Fruit fly (Drosophila melanogaster) whole organism, embryonic: ENCODE data around the gene fusl.

Source experiments
- Asciz ChIP-seq: fragments of 200-800 bp; sonication (Bioruptor generic); optimal IDR thresholded peaks from 2 replicates; lab custom pipeline; 2017; ENCODE audit warnings: missing biosample characterization, mild to moderate bottlenecking, missing genetic modification characterization, missing genetic modification reagents
- Bteb2 ChIP-seq: fragments of 200-800 bp; sonication (Bioruptor generic); optimal IDR thresholded peaks from 2 replicates; lab custom pipeline; 2016; ENCODE audit warnings: missing biosample characterization, missing genetic modification characterization
- CG10979 ChIP-seq: fragments of 200-800 bp; sonication (Bioruptor generic); optimal IDR thresholded peaks from 2 replicates; lab custom pipeline; 2018; ENCODE audit warnings: missing biosample characterization, mild to moderate bottlenecking, missing genetic modification characterization, moderate library complexity
- CG11723 ChIP-seq: fragments of 200-800 bp; sonication (Bioruptor generic); optimal IDR thresholded peaks from 2 replicates; lab custom pipeline; 2017; ENCODE audit warnings: missing biosample characterization, mild to moderate bottlenecking, missing genetic modification characterization
- CG12769 ChIP-seq: fragments of 200-800 bp; sonication (Bioruptor generic); optimal IDR thresholded peaks from 2 replicates; lab custom pipeline; 2019; ENCODE audit warnings: missing biosample characterization, mild to moderate bottlenecking, missing genetic modification characterization, moderate library complexity
- CG13287 ChIP-seq: fragments of 200-800 bp; sonication (Bioruptor generic); IDR thresholded peaks from 2 replicates; pipeline ENCODE4 v1.3.6; 2022; ENCODE audit warnings: missing biosample characterization, missing genetic modification characterization; ENCODE audit not compliant: partially characterized antibody
- CG15696 ChIP-seq: fragments of 200-800 bp; sonication (Bioruptor generic); optimal IDR thresholded peaks from 2 replicates; lab custom pipeline; 2019; ENCODE audit warnings: missing biosample characterization, mild to moderate bottlenecking, missing genetic modification characterization, moderate library complexity
- CG16815 ChIP-seq: fragments of 200-800 bp; sonication (Bioruptor generic); optimal IDR thresholded peaks from 3 replicates; lab custom pipeline; 2017; ENCODE audit warnings: missing biosample characterization, mild to moderate bottlenecking, missing genetic modification characterization
- CG17359 ChIP-seq: fragments of 200-800 bp; sonication (Bioruptor generic); optimal IDR thresholded peaks from 3 replicates; lab custom pipeline; 2018; ENCODE audit warnings: missing biosample characterization, mild to moderate bottlenecking, missing genetic modification characterization, moderate library complexity
- CG2120 ChIP-seq: fragments of 200-800 bp; sonication (Bioruptor generic); optimal IDR thresholded peaks from 3 replicates; lab custom pipeline; 2016; ENCODE audit warnings: missing biosample characterization, missing genetic modification characterization
- CG30020 ChIP-seq: fragments of 200-800 bp; optimal IDR thresholded peaks from 2 replicates; lab custom pipeline; 2019; ENCODE audit warnings: missing biosample characterization, mild to moderate bottlenecking, missing genetic modification characterization, moderate library complexity
- CG4424 ChIP-seq: fragments of 200-800 bp; sonication (Bioruptor generic); optimal IDR thresholded peaks from 3 replicates; lab custom pipeline; 2016; ENCODE audit warnings: missing biosample characterization, missing genetic modification characterization
- CG7745 ChIP-seq: fragments of 200-800 bp; sonication (Bioruptor generic); optimal IDR thresholded peaks from 2 replicates; lab custom pipeline; 2018; ENCODE audit warnings: missing biosample characterization, mild to moderate bottlenecking, missing genetic modification characterization, moderate library complexity
- CG7786 ChIP-seq: fragments of 200-800 bp; sonication (Bioruptor generic); optimal IDR thresholded peaks from 2 replicates; lab custom pipeline; 2016; ENCODE audit warnings: missing biosample characterization, missing genetic modification characterization
- CG8924 ChIP-seq: fragments of 200-800 bp; optimal IDR thresholded peaks from 3 replicates; lab custom pipeline; 2019; ENCODE audit warnings: missing biosample characterization, mild to moderate bottlenecking, missing genetic modification characterization, moderate library complexity
- CG9609 ChIP-seq: fragments of 200-800 bp; sonication (Bioruptor generic); optimal IDR thresholded peaks from 3 replicates; lab custom pipeline; 2016; ENCODE audit warnings: missing biosample characterization, missing genetic modification characterization
- CHES-1-like ChIP-seq: fragments of 200-800 bp; sonication (Bioruptor generic); optimal IDR thresholded peaks from 2 replicates; lab custom pipeline; 2016; ENCODE audit warnings: missing biosample characterization, missing genetic modification characterization
- D ChIP-seq, 2 experiments: fragments of 200-800 bp in 1 of 2; fragments of >200 bp in 1 of 2; sonication (Bioruptor generic) in 1 of 2; optimal IDR thresholded peaks; 2 replicates in 1 of 2; 3 replicates in 1 of 2; lab custom pipeline; 2017; ENCODE audit warnings: mild to moderate bottlenecking in 1 of 2, missing biosample characterization in 1 of 2, missing genetic modification characterization in 1 of 2, missing genetic modification reagents in 1 of 2
- D19B ChIP-seq: fragments of 200-800 bp; sonication (Bioruptor generic); optimal IDR thresholded peaks from 2 replicates; lab custom pipeline; 2017; ENCODE audit warnings: missing biosample characterization, mild to moderate bottlenecking, missing genetic modification characterization
- E2f2 ChIP-seq: fragments of 200-800 bp; sonication (Bioruptor generic); IDR thresholded peaks from 2 replicates; pipeline ENCODE4 v1.3.6; 2022; ENCODE audit warnings: missing biosample characterization, missing genetic modification characterization
- Ets65A ChIP-seq: fragments of 200-800 bp; sonication (Bioruptor generic); peaks from one replicate; lab custom pipeline; 2016; ENCODE audit warnings: missing biosample characterization, missing genetic modification characterization
- Ets97D ChIP-seq: fragments of 200-800 bp; sonication (Bioruptor generic); optimal IDR thresholded peaks from 3 replicates; lab custom pipeline; 2016; ENCODE audit warnings: missing biosample characterization, missing genetic modification characterization
- MTF-1 ChIP-seq: fragments of 200-800 bp; sonication (Bioruptor generic); optimal IDR thresholded peaks from 2 replicates; lab custom pipeline; 2018; ENCODE audit warnings: missing biosample characterization, mild to moderate bottlenecking, missing genetic modification characterization, borderline replicate concordance
- Mad ChIP-seq: fragments of 200-800 bp; sonication (Bioruptor generic); optimal IDR thresholded peaks from 2 replicates; lab custom pipeline; 2016; ENCODE audit warnings: missing biosample characterization, missing genetic modification characterization
- NC2β ChIP-seq: fragments of 200-800 bp; sonication (Bioruptor generic); optimal IDR thresholded peaks from 2 replicates; lab custom pipeline; 2016; ENCODE audit warnings: missing biosample characterization, missing genetic modification characterization
- NK7.1 ChIP-seq: fragments of 200-800 bp; sonication (Bioruptor generic); optimal IDR thresholded peaks from 3 replicates; lab custom pipeline; 2016; ENCODE audit warnings: missing biosample characterization, missing genetic modification characterization
- Sin3A ChIP-seq: fragments of >200 bp; optimal IDR thresholded peaks from 2 replicates; lab custom pipeline; 2018
- Spps ChIP-seq: fragments of 200-800 bp; sonication (Bioruptor generic); optimal IDR thresholded peaks from 2 replicates; lab custom pipeline; 2018; ENCODE audit warnings: missing biosample characterization, mild to moderate bottlenecking, missing genetic modification characterization
- Tbp ChIP-seq: fragments of >200 bp; optimal IDR thresholded peaks from 2 replicates; lab custom pipeline; 2018; ENCODE audit warnings: missing biosample characterization, missing genetic modification characterization
- bbx ChIP-seq: fragments of 200-800 bp; sonication (Bioruptor generic); IDR thresholded peaks from 2 replicates; pipeline ENCODE4 v1.3.6; 2022; ENCODE audit warnings: missing biosample characterization, missing genetic modification characterization; ENCODE audit not compliant: partially characterized antibody
- cad ChIP-seq: fragments of >200 bp; optimal IDR thresholded peaks from 2 replicates; lab custom pipeline; 2017; ENCODE audit warnings: missing biosample characterization, missing genetic modification characterization
- cwo ChIP-seq: fragments of 200-800 bp; sonication (Bioruptor generic); optimal IDR thresholded peaks from 3 replicates; lab custom pipeline; 2017; ENCODE audit warnings: missing biosample characterization, missing genetic modification characterization, mild to moderate bottlenecking, moderate library complexity, missing genetic modification reagents
- da ChIP-seq: fragments of 200-800 bp; sonication (Bioruptor generic); optimal IDR thresholded peaks from 2 replicates; lab custom pipeline; 2016; ENCODE audit warnings: missing biosample characterization, missing genetic modification characterization
- dati ChIP-seq: fragments of 200-800 bp; sonication (Bioruptor generic); IDR thresholded peaks from 2 replicates; pipeline ENCODE4 v1.3.6; 2022; ENCODE audit warnings: missing biosample characterization, missing genetic modification characterization
- eve ChIP-seq, 2 experiments: fragments of >200 bp; optimal IDR thresholded peaks; 2 replicates each; lab custom pipeline; 2017; ENCODE audit warnings: missing biosample characterization in 2 of 2, missing genetic modification characterization in 2 of 2
- ftz-f1 ChIP-seq: fragments of 200-800 bp; sonication (Bioruptor generic); optimal IDR thresholded peaks from 2 replicates; lab custom pipeline; 2016; ENCODE audit warnings: missing biosample characterization, missing genetic modification characterization
- gem ChIP-seq: fragments of 200-800 bp; sonication (Bioruptor generic); optimal IDR thresholded peaks from 2 replicates; lab custom pipeline; 2019; ENCODE audit warnings: missing biosample characterization, mild to moderate bottlenecking, missing genetic modification characterization, moderate library complexity
- gfzf ChIP-seq: fragments of 200-800 bp; sonication (Bioruptor generic); optimal IDR thresholded peaks from 2 replicates; lab custom pipeline; 2016; ENCODE audit warnings: missing biosample characterization, mild to moderate bottlenecking, missing genetic modification characterization, moderate library complexity
- jigr1 ChIP-seq: fragments of 200-800 bp; sonication (Bioruptor generic); IDR thresholded peaks from 3 replicates; pipeline ENCODE4 v1.3.6; 2022; ENCODE audit warnings: missing biosample characterization, missing genetic modification characterization
- jumu ChIP-seq: fragments of 200-800 bp; sonication (Bioruptor generic); optimal IDR thresholded peaks from 3 replicates; lab custom pipeline; 2016; ENCODE audit warnings: missing biosample characterization, missing genetic modification characterization
- maf-S ChIP-seq: fragments of 200-800 bp; sonication (Bioruptor generic); optimal IDR thresholded peaks from 2 replicates; lab custom pipeline; 2016; ENCODE audit warnings: missing biosample characterization, missing genetic modification characterization
- ro ChIP-seq: fragments of 200-800 bp; sonication (Bioruptor generic); IDR thresholded peaks from 2 replicates; pipeline ENCODE4 v1.3.6; 2022; ENCODE audit warnings: missing biosample characterization, missing genetic modification characterization
- so ChIP-seq: fragments of 200-800 bp; sonication (Bioruptor generic); IDR thresholded peaks from 3 replicates; pipeline ENCODE4 v1.3.6; 2022; ENCODE audit warnings: missing biosample characterization, missing genetic modification characterization
- sr ChIP-seq: fragments of 200-800 bp; sonication (Bioruptor generic); IDR thresholded peaks from 3 replicates; pipeline ENCODE4 v1.3.6; 2022; ENCODE audit warnings: missing biosample characterization, missing genetic modification characterization
- stwl ChIP-seq: fragments of 200-800 bp; sonication (Bioruptor generic); optimal IDR thresholded peaks from 3 replicates; lab custom pipeline; 2018; ENCODE audit warnings: missing biosample characterization, mild to moderate bottlenecking, missing genetic modification characterization, moderate library complexity
- tap ChIP-seq: fragments of 200-800 bp; optimal IDR thresholded peaks from 3 replicates; lab custom pipeline; 2019; ENCODE audit warnings: missing biosample characterization, mild to moderate bottlenecking, missing genetic modification characterization, moderate library complexity
- trem ChIP-seq: fragments of 200-800 bp; optimal IDR thresholded peaks from 3 replicates; lab custom pipeline; 2019; ENCODE audit warnings: missing biosample characterization, mild to moderate bottlenecking, missing genetic modification characterization, moderate library complexity
- twi ChIP-seq: fragments of 200-800 bp; optimal IDR thresholded peaks from 2 replicates; lab custom pipeline; 2019; ENCODE audit warnings: missing biosample characterization, mild to moderate bottlenecking, missing genetic modification characterization, moderate library complexity
- wek ChIP-seq: fragments of 200-800 bp; sonication (Bioruptor generic); optimal IDR thresholded peaks from 3 replicates; lab custom pipeline; 2018; ENCODE audit warnings: missing biosample characterization, mild to moderate bottlenecking, missing genetic modification characterization, moderate library complexity
- zf30C ChIP-seq: fragments of 200-800 bp; sonication (Bioruptor generic); optimal IDR thresholded peaks from 3 replicates; lab custom pipeline; 2018; ENCODE audit warnings: missing biosample characterization, mild to moderate bottlenecking, missing genetic modification characterization

Gene fusl

DNA sequence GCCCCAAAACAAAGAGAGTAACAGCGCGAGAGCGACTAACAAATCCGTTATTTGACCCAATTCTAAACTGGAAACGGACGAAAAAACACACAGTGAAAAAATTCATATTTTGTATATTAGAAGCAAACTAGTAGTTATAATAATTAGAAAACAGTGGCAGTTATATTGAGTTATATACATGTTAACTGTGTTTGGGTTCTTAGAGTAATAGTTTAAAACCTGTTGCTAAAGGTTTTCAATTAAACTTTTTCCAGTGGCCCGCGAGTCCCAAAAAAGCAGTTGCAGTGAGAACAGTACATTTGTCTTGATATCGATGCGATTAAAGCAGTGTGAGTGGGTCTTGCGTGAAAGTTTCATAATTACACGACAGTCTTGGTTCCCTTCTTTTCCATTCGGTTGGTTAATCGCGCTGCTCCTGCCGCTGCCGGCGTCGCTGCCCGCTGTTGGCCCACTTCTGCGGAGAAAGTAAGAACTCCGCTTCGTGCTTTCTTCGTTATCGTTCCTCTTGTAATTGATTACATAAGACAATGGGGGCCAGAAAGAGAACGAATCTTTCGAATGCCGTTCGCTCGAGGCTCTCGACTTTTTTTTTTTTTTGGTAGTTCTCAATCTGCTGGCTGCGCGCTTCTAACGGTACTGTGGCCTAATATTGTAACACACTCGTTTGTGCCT lies 40.4 kb downstream of the fusl start (continued):
- TF ChIP-seq CG11723 (GFP tag; lab: Kevin White, UChicago) = no peak
- TF ChIP-seq Ets97D = no peak
- TF ChIP-seq trem (tag; lab: Kevin White, UChicago) = peak; percentile 22
- TF ChIP-seq so (GFP tag; lab: Robert Waterston, UW) = no peak
- no peak for TF ChIP-seq Bteb2
- peak; percentile 36 for TF ChIP-seq NC2β (GFP tag; lab: Kevin White, UChicago)
- TF ChIP-seq twi = peak; percentile 15
- TF ChIP-seq cad (GFP tag; lab: Kevin White, UChicago) = no peak
- no peak for TF ChIP-seq da (GFP tag; lab: Kevin White, UChicago)
- peak; percentile 18 for TF ChIP-seq CG12769 (tag; lab: Kevin White, UChicago)
- TF ChIP-seq cwo (GFP tag; lab: Kevin White, UChicago) = no peak
- TF ChIP-seq jigr1 = no peak
- TF ChIP-seq CG10979 (tag; lab: Kevin White, UChicago) = peak; percentile 79
- peak; percentile 21; the same call in 1 of the 2 replicates for TF ChIP-seq E2f2 (GFP tag; lab: Robert Waterston, UW)
- TF ChIP-seq CG30020 = no peak
- no peak for TF ChIP-seq maf-S (GFP tag; lab: Kevin White, UChicago)
- no peak for TF ChIP-seq jumu
- TF ChIP-seq D (optimal IDR thresholded peaks at IDR 0.05; lab: Kevin White, UChicago) = no peak
- TF ChIP-seq D (GFP tag; optimal IDR thresholded peaks at IDR 0.05; lab: Kevin White, UChicago) = peak; percentile 54
- no peak for TF ChIP-seq Tbp (GFP tag; lab: Kevin White, UChicago)
- TF ChIP-seq ro (GFP tag; lab: Robert Waterston, UW) = no peak
- no peak for TF ChIP-seq CG13287 (GFP tag; lab: Robert Waterston, UW)
- TF ChIP-seq Mad = no peak
- no peak for TF ChIP-seq eve (GFP tag; optimal IDR thresholded peaks at IDR 0.05; lab: Kevin White, UChicago)
- no peak for TF ChIP-seq wek
- no peak for TF ChIP-seq zf30C (GFP tag; lab: Kevin White, UChicago)
- TF ChIP-seq CG7745 = no peak
- TF ChIP-seq CG15696 = no peak
- no peak for TF ChIP-seq CG9609
- TF ChIP-seq Ets65A (GFP tag; lab: Kevin White, UChicago) = no peak
- no peak for TF ChIP-seq Asciz (GFP tag; lab: Kevin White, UChicago)
- TF ChIP-seq CG7786 (GFP tag; lab: Kevin White, UChicago) = peak; percentile 8
- no peak for TF ChIP-seq tap (tag; lab: Kevin White, UChicago)
- peak; percentile 33 for TF ChIP-seq CG17359 (tag; lab: Kevin White, UChicago)
- TF ChIP-seq gem (tag; lab: Kevin White, UChicago) = peak; percentile 81
- peak; percentile 46 for TF ChIP-seq CG4424 (GFP tag; lab: Kevin White, UChicago)
- no peak for TF ChIP-seq ftz-f1 (GFP tag; lab: Kevin White, UChicago)
- TF ChIP-seq NK7.1 (GFP tag; lab: Kevin White, UChicago) = no peak
- TF ChIP-seq dati (GFP tag; lab: Robert Waterston, UW) = no peak
- TF ChIP-seq bbx (GFP tag; lab: Robert Waterston, UW) = no peak
- no peak for TF ChIP-seq MTF-1 (GFP tag; lab: Kevin White, UChicago)
- no peak for TF ChIP-seq gfzf (GFP tag; lab: Kevin White, UChicago)
- TF ChIP-seq CG8924 (tag; lab: Kevin White, UChicago) = peak; percentile 35
- TF ChIP-seq sr (GFP tag; lab: Robert Waterston, UW) = no peak; the same call in 2 of the 3 replicates
- no peak for TF ChIP-seq CHES-1-like (GFP tag; lab: Kevin White, UChicago)
- TF ChIP-seq stwl (tag; lab: Kevin White, UChicago) = no peak
- TF ChIP-seq Spps (tag; lab: Kevin White, UChicago) = peak; percentile 7
- no peak for TF ChIP-seq Sin3A (lab: Kevin White, UChicago)
- TF ChIP-seq D19B (GFP tag; lab: Kevin White, UChicago) = no peak
- TF ChIP-seq CG16815 (GFP tag; lab: Kevin White, UChicago) = no peak
- no peak for TF ChIP-seq CG2120 (GFP tag; lab: Kevin White, UChicago)
